Worm (Caenorhabditis elegans) whole organism, early embryonic: Measurements from ENCODE around the gene lec-7.

Experiments used
- B0310.2 ChIP-seq: sonication (generic microtip); optimal IDR thresholded peaks from 2 replicates; lab custom pipeline; 2016; ENCODE audit warnings: mild to moderate bottlenecking, missing genetic modification characterization, missing compliant biosample characterization
- F13C5.2 ChIP-seq: sonication (generic microtip); optimal IDR thresholded peaks from 2 replicates; lab custom pipeline; 2017; ENCODE audit warnings: mild to moderate bottlenecking, missing genetic modification characterization, inconsistent platforms, missing compliant biosample characterization
- aly-1 ChIP-seq: sonication (generic microtip); optimal IDR thresholded peaks from 2 replicates; lab custom pipeline; 2016; ENCODE audit warnings: missing genetic modification characterization, missing compliant biosample characterization
- ama-1 ChIP-seq: fragments of 150-350 bp; optimal IDR thresholded peaks from 2 replicates; lab custom pipeline; 2014
- ceh-13 ChIP-seq: fragments of 200-800 bp; sonication (Bioruptor generic); optimal IDR thresholded peaks from 2 replicates; lab custom pipeline; 2018; ENCODE audit warnings: mild to moderate bottlenecking, missing genetic modification characterization, missing compliant biosample characterization
- ceh-36 ChIP-seq: sonication (generic microtip); optimal IDR thresholded peaks from 2 replicates; lab custom pipeline; 2016; ENCODE audit warnings: missing genetic modification characterization, inconsistent platforms, missing compliant biosample characterization
- ets-7 ChIP-seq: sonication (generic microtip); optimal IDR thresholded peaks from 2 replicates; lab custom pipeline; 2016; ENCODE audit warnings: missing genotype, missing genetic modification characterization, missing compliant biosample characterization
- flt-1 ChIP-seq: fragments of 200-800 bp; sonication (Bioruptor generic); IDR thresholded peaks from 2 replicates; pipeline ENCODE4 v1.3.6; 2022; ENCODE audit warnings: missing genetic modification characterization, missing compliant biosample characterization
- hmbx-1 ChIP-seq: sonication (generic microtip); optimal IDR thresholded peaks from 2 replicates; lab custom pipeline; 2016; ENCODE audit warnings: mild to moderate bottlenecking, missing genetic modification characterization, missing compliant biosample characterization
- hmg-4 ChIP-seq: fragments of 200-800 bp; sonication (Bioruptor generic); optimal IDR thresholded peaks from 2 replicates; lab custom pipeline; 2018; ENCODE audit warnings: mild to moderate bottlenecking, missing genetic modification characterization, missing compliant biosample characterization
- hnd-1 ChIP-seq: sonication (generic microtip); optimal IDR thresholded peaks from 2 replicates; lab custom pipeline; 2016; ENCODE audit warnings: missing genetic modification characterization, missing compliant biosample characterization
- pes-1 ChIP-seq: fragments of 200-800 bp; sonication (Bioruptor generic); IDR thresholded peaks from 2 replicates; pipeline ENCODE4 v1.3.6; 2022; ENCODE audit warnings: missing genetic modification reagents, missing genetic modification characterization, missing compliant biosample characterization
- scrt-1 ChIP-seq: fragments of 200-800 bp; sonication (Bioruptor generic); IDR thresholded peaks from 2 replicates; pipeline ENCODE4 v1.3.6; 2022; ENCODE audit warnings: missing genetic modification characterization, missing compliant biosample characterization
- sea-1 ChIP-seq: fragments of 200-800 bp; sonication (Bioruptor generic); conservative IDR thresholded peaks from 2 replicates; pipeline ENCODE4 v1.3.6; 2022; ENCODE audit warnings: missing genetic modification characterization, missing compliant biosample characterization
- tbx-11 ChIP-seq: fragments of 200-800 bp; sonication (Bioruptor generic); IDR thresholded peaks from 2 replicates; pipeline ENCODE4 v1.3.6; 2022; ENCODE audit warnings: missing genetic modification characterization, missing compliant biosample characterization
- tbx-37 ChIP-seq: fragments of 200-800 bp; sonication (Bioruptor generic); conservative IDR thresholded peaks from 2 replicates; pipeline ENCODE4 v1.3.6; 2022; ENCODE audit warnings: missing genetic modification reagents, missing genetic modification characterization, missing compliant biosample characterization
- tra-4 ChIP-seq: sonication (generic microtip); optimal IDR thresholded peaks from 2 replicates; lab custom pipeline; 2017; ENCODE audit warnings: missing genetic modification characterization, missing compliant biosample characterization

The lec-7 gene

DNA sequence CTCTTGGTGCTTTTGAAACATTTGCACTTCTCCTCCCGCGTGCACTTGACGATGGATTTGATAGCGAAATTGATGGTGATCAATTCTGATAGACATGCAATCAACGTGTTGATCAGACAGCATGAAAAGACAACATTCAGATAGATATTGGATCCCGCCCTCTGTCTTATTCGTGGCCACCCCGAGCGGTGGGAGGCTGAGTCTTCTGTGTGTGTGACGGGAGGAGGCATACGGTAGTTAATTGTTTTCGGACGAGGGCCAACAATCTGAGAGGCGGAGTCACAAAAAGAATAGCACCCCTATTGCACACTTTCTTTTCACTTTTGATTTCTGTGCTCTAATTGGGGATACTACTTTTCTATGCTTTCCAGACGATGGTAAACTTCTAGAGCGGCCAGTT, 5.9 kb upstream of the lec-7 start:
- no peak for TF ChIP-seq hmg-4 (GFP tag; lab: Kevin White, UChicago)
- no peak for TF ChIP-seq B0310.2 (tag; lab: Kevin White, UChicago)
- TF ChIP-seq ama-1 (lab: Kevin White, UChicago): no peak
- no peak for TF ChIP-seq pes-1 (GFP tag; lab: Robert Waterston, UW)

DNA sequence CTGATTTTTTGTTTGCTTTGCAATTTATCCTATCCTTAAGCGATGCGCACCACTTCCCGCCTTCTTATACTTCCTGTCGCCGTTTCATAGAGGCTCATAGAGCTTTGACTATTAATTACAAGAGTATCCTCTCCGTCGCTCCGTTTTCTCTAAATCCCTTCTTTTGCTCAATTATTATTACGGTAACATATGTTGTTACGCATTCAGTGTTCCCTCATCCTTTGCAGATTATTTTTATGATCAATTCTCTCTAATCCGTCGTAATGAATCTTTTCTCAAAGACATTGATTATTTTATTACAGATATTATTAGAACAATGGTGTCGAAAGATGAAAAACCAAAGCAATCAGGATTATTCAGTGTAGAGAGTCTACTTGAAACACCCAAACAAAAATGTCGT, 4.9 kb upstream of the lec-7 start, which contains the start of gene vab-15:
TSS of gene vab-15 (plus strand) at position 301 of the 400 bp plus-strand sequence.
- TF ChIP-seq pes-1 (GFP tag; lab: Robert Waterston, UW) (no peak), ceh-36 (tag; lab: Kevin White, UChicago) (peak; percentile 34)

DNA sequence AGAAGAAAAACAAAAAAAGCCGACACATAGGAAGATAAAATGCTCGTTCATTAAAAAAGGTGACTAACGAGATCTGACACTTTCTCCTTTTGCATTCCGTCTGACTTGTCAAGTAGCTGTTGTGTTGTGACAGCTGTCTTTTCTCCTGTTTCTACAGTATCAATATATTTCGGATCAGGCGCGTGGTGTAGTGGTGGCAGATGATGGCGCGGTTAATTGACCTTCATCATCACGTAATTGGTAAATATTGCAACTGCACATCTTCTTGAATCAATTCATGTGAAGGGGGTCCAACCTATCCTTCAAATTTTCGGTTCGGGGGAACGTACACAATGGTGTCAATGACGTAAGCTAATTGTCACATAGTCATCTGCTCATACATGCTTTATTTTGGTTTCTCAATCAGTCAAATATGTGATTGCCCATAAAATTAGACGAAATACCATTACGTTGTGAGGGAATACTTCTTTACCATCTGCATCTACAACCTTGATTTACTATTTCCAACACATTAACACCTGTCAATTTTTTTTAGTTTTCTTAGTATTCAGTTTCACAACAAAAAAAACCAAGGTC, 3.5 kb upstream of the lec-7 start:
- no peak for TF ChIP-seq flt-1 (GFP tag; lab: Robert Waterston, UW)
- no peak for TF ChIP-seq ceh-13 (GFP tag; lab: Kevin White, UChicago)
- no peak for TF ChIP-seq hnd-1 (tag; lab: Kevin White, UChicago)

DNA sequence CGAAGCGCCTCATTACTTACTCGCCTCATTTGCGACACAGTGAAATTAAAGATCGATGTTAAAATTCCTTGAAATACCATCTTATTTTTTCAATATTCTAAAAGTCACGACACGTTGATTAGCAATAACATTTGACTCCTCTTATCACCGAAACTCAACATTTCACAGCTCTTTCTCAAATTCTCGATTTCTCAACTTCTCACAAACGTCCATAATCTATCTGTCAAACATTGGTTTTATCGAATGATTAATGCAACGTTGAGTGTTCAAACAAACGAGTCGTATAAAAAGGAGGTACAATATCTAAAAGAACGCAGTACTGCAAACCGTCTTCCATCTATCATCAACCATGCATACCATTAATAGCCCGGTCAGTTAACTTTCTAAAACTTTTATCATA, 1.6 kb upstream of the lec-7 start, which contains the start of gene lec-8:
TSS of gene lec-8 (plus strand) at position 314 of the 400 bp plus-strand sequence.
- TF ChIP-seq flt-1 (GFP tag; lab: Robert Waterston, UW) (no peak), tbx-37 (GFP tag; lab: Robert Waterston, UW) (no peak), ets-7 (tag; lab: Kevin White, UChicago) (no peak), tra-4 (no peak), scrt-1 (GFP tag; lab: Robert Waterston, UW) (no peak), ceh-36 (tag; lab: Kevin White, UChicago) (no peak), hmbx-1 (tag; lab: Kevin White, UChicago) (no peak), pes-1 (GFP tag; lab: Robert Waterston, UW) (no peak), ceh-13 (GFP tag; lab: Kevin White, UChicago) (no peak), B0310.2 (tag; lab: Kevin White, UChicago) (no peak), F13C5.2 (tag; lab: Kevin White, UChicago) (no peak), hmg-4 (GFP tag; lab: Kevin White, UChicago) (no peak), ama-1 (lab: Kevin White, UChicago) (no peak), aly-1 (no peak), tbx-11 (GFP tag; lab: Robert Waterston, UW) (no peak), sea-1 (GFP tag; lab: Robert Waterston, UW) (no peak), hnd-1 (tag; lab: Kevin White, UChicago) (no peak)

DNA sequence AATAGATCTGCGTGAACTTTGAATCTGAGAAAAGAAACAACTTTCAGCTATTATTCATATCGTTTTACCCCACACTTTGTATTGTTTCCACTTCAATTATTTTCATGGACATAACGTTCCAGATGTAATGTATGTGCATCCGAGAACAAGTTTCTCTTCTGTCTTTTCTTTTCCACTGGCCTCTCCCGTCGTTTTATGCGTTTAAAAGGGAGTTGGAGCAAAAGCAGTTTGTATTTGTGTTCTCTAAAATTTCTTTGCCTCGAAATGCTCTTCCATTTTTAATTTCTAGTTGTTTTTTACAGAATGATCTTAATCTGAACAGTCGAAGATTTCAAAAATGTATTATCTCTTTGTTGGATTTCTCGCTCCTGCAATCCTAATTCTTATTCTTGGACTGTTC, 4.8 kb downstream of the lec-7 start, which contains the start of gene R07B1.11:
TSS of gene R07B1.11 (plus strand) at position 301 of the 400 bp plus-strand sequence.
- no peak for TF ChIP-seq aly-1
- no peak for TF ChIP-seq hnd-1 (tag; lab: Kevin White, UChicago)
- TF ChIP-seq tbx-11 (GFP tag; lab: Robert Waterston, UW): no peak
- no peak for TF ChIP-seq tbx-37 (GFP tag; lab: Robert Waterston, UW)
- TF ChIP-seq hmbx-1 (tag; lab: Kevin White, UChicago): no peak
- TF ChIP-seq ets-7 (tag; lab: Kevin White, UChicago): no peak
- TF ChIP-seq F13C5.2 (tag; lab: Kevin White, UChicago): no peak
- no peak for TF ChIP-seq pes-1 (GFP tag; lab: Robert Waterston, UW)
- TF ChIP-seq ceh-13 (GFP tag; lab: Kevin White, UChicago): no peak
- no peak for TF ChIP-seq scrt-1 (GFP tag; lab: Robert Waterston, UW)
- TF ChIP-seq sea-1 (GFP tag; lab: Robert Waterston, UW): no peak
- TF ChIP-seq tra-4: no peak
- no peak for TF ChIP-seq flt-1 (GFP tag; lab: Robert Waterston, UW)
- no peak for TF ChIP-seq hmg-4 (GFP tag; lab: Kevin White, UChicago)
- TF ChIP-seq ceh-36 (tag; lab: Kevin White, UChicago): no peak
- TF ChIP-seq B0310.2 (tag; lab: Kevin White, UChicago): no peak

DNA sequence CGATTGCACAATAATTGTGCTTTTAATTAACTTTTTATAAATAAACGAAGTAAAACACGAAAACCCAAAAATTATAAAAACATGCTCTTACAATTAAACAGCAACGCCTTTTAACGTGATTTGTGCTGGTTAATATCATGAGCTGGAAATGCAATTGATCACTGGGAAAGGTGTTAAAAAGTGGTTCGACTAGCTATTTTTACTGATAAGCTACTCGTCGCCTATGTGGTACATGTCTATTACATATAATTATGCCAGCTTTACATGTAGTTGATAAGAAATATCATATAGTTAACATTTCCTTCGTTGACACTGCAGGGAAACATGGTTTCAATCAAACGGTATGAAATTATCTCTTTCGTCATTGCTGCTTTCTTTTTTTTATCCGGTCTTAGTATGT, 6.2 kb downstream of the lec-7 start, which contains the start of gene scav-5:
TSS of gene scav-5 (plus strand) at position 297 of the 400 bp plus-strand sequence.
- no peak for TF ChIP-seq ceh-13 (GFP tag; lab: Kevin White, UChicago)

DNA sequence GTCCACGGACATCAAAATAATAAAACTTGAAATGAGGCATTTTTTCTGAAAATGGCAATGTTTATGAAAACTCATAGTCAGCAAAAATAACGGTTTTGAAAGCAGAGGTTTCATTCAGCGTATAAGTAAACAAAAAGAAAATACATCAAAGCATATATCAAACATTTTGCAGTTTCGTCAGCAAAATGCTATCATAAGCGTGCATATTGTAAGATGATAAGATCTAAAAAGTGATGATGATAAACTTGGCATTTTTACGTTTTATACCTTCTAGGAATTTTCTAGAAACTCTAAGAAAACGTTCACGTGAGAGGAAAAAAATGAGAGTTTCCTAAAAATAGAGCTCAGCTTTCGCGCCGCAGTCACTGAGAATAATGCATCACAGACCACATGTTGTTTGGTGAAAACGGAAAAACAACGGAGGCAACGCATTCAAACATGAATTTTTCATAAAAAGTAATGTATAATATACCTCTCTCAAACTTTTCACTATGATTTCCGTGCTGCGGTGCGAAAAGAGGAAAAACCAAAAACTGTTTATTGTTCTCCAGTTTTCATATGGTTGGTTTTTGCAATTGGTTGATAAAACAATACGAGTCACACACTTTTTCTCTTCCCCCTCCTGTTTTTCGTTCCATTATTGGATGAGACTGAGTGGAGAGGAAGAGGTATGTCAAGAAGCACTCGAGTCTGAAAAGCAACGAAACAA, 11.2 kb downstream of the lec-7 start, which contains the start of the genes gst-36 and R07B1.5:
TSS of gene gst-36 (minus strand) at position 45 of the 709 bp plus-strand sequence.
TSS of gene R07B1.5 (plus strand) at position 665 of the 709 bp plus-strand sequence.
- TF ChIP-seq aly-1: no peak
- TF ChIP-seq hnd-1 (tag; lab: Kevin White, UChicago): no peak
- TF ChIP-seq ama-1 (lab: Kevin White, UChicago): no peak

DNA sequence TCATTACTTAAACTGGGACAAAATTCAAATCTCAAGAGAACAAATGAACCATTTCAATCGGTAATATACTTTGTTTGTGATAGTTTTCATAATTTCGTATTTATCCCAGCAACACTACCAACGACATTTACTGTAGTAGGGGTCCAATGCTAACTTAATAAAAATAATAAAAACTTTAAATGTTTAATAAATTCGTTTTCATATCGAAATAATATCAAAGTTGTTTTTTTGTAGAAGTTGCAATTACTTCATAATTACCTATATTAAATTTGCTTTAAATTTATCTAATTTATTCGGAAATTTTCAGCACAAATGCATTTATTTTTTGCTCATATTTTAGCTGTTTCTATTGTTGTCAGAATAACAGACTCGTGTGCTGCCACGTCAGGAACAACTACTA, 14.5 kb downstream of the lec-7 start, which contains the start of gene R07B1.6:
TSS of gene R07B1.6 (plus strand) at position 301 of the 400 bp plus-strand sequence.
- TF ChIP-seq ceh-36 (tag; lab: Kevin White, UChicago) (no peak), ets-7 (tag; lab: Kevin White, UChicago) (no peak), hnd-1 (tag; lab: Kevin White, UChicago) (no peak), ama-1 (lab: Kevin White, UChicago) (no peak), F13C5.2 (tag; lab: Kevin White, UChicago) (no peak), aly-1 (no peak), tra-4 (no peak), B0310.2 (tag; lab: Kevin White, UChicago) (no peak), tbx-11 (GFP tag; lab: Robert Waterston, UW) (no peak), scrt-1 (GFP tag; lab: Robert Waterston, UW) (no peak), tbx-37 (GFP tag; lab: Robert Waterston, UW) (no peak), hmbx-1 (tag; lab: Kevin White, UChicago) (no peak), flt-1 (GFP tag; lab: Robert Waterston, UW) (no peak), hmg-4 (GFP tag; lab: Kevin White, UChicago) (no peak), ceh-13 (GFP tag; lab: Kevin White, UChicago) (no peak), sea-1 (GFP tag; lab: Robert Waterston, UW) (no peak), pes-1 (GFP tag; lab: Robert Waterston, UW) (no peak)
